Worm (Caenorhabditis elegans): ENCODE data around the gene rhgf-2.
A peak's percentile ranks its signal among the peaks of the same experiment; 100 is the strongest.

The rhgf-2 gene

DNA sequence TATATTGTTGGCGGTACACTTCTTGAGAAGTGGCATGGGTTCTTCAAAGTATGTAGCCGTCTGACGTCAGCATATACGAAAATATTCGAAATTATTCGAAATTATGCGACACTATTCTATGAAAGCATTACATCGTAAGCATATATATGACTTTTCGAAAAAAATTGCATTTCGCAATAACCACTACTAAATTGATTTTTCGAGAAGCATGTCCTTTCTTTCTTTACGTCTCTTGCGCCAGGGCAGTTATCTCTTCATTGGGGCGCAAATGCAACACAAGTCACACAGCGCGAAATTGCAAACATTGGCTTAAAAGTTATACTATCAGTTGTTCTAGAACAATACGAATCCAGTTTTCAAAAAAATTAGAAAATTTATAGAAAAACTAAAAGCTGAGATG lies 73.3 kb downstream of the rhgf-2 start:
- TF ChIP-seq ama-1 (optimal IDR thresholded peaks at IDR 0.05) (no peak), tbx-2 (tag; optimal IDR thresholded peaks at IDR 0.05) (no peak), nhr-12 (tag; optimal IDR thresholded peaks at IDR 0.05) (no peak), lin-15B (tag; optimal IDR thresholded peaks at IDR 0.05) (peak; percentile 33), elt-3 (tag; optimal IDR thresholded peaks at IDR 0.05) (no peak)
